Worm (Caenorhabditis elegans) whole organism, midembryonic: ENCODE measurements around the gene srh-45.

Source experiments
- T22C8.4 ChIP-seq: fragments of 200-800 bp; sonication (Bioruptor generic); IDR thresholded peaks from 2 replicates; pipeline ENCODE4 v1.3.6; 2022; ENCODE audit warnings: missing genetic modification characterization, missing compliant biosample characterization
- cog-1 ChIP-seq: sonication (generic microtip); optimal IDR thresholded peaks from 2 replicates; lab custom pipeline; 2016; ENCODE audit warnings: missing genetic modification characterization, missing compliant biosample characterization
- flt-1 ChIP-seq: fragments of 200-800 bp; sonication (Bioruptor generic); IDR thresholded peaks from 2 replicates; pipeline ENCODE4 v1.3.6; 2022; ENCODE audit warnings: missing genetic modification characterization, missing compliant biosample characterization
- klf-2 ChIP-seq: fragments of 200-800 bp; sonication (Bioruptor generic); conservative IDR thresholded peaks from 2 replicates; pipeline ENCODE4 v1.3.6; 2022; ENCODE audit warnings: missing genetic modification reagents, missing genetic modification characterization, missing compliant biosample characterization
- med-1 ChIP-seq: sonication (generic microtip); optimal IDR thresholded peaks from 2 replicates; lab custom pipeline; 2017; ENCODE audit warnings: missing genetic modification characterization, mild to moderate bottlenecking, missing compliant biosample characterization, antibody characterized with exemption, missing genetic modification reagents; ENCODE audit not compliant: insufficient read depth
- ref-1 ChIP-seq: fragments of 200-800 bp; sonication (Bioruptor generic); conservative IDR thresholded peaks from 2 replicates; pipeline ENCODE4 v1.3.6; 2022; ENCODE audit warnings: missing genetic modification reagents, missing genetic modification characterization, missing compliant biosample characterization
- tab-1 ChIP-seq: fragments of 200-800 bp; sonication (Bioruptor generic); IDR thresholded peaks from 2 replicates; pipeline ENCODE4 v1.3.6; 2022; ENCODE audit warnings: missing genetic modification characterization, missing compliant biosample characterization
- ztf-23 ChIP-seq: fragments of 200-800 bp; sonication (Bioruptor generic); IDR thresholded peaks from 2 replicates; pipeline ENCODE4 v1.3.6; 2022; ENCODE audit warnings: missing genetic modification reagents, missing genetic modification characterization, missing compliant biosample characterization
- ztf-29 ChIP-seq: fragments of 200-800 bp; sonication (Bioruptor generic); IDR thresholded peaks from 2 replicates; pipeline ENCODE4 v1.3.6; 2022; ENCODE audit warnings: missing genetic modification reagents, missing genetic modification characterization, missing compliant biosample characterization

The srh-45 gene

ce11 chrV:11279564-11279963, 25.2 kb downstream of the srh-45 start:
- TF ChIP-seq flt-1 (GFP tag; lab: Robert Waterston, UW) (no peak), tab-1 (GFP tag; lab: Robert Waterston, UW) (no peak), ztf-23 (no peak), ztf-29 (GFP tag; lab: Robert Waterston, UW) (no peak), T22C8.4 (GFP tag; lab: Robert Waterston, UW) (peak; percentile 62), cog-1 (tag; lab: Kevin White, UChicago) (no peak)

- TF ChIP-seq ztf-23, result no peak
- TF ChIP-seq T22C8.4 (GFP tag; lab: Robert Waterston, UW), result no peak
- no peak for TF ChIP-seq ztf-29 (GFP tag; lab: Robert Waterston, UW)
- no peak for TF ChIP-seq med-1
- TF ChIP-seq klf-2 (GFP tag; lab: Robert Waterston, UW), result no peak
- TF ChIP-seq ref-1, result no peak
- TF ChIP-seq flt-1 (GFP tag; lab: Robert Waterston, UW), result no peak
Measured at ce11 chrV:11272848-11273247, 31.9 kb downstream of the srh-45 start, which contains the start of gene clec-223. clec-223 (plus strand) TSS chrV:11273148.

DNA sequence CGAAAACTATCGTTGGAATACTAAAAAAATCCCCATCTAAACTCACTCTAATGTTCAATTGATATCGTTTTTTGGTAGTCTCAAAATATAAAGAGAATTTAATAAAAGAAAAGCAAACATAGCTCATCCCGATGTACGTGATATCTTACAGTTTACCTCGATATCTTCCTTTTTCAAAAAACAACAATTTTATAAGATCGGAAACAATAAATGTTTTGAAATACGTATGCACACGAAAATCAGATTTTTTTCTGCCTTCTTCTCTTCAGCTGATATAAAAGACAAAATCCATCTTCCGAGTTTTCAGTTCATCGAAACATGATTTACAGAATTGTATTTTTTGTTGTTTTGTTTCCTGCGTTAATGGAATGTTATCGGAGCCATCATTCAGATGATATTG, 33.7 kb downstream of the srh-45 start, which contains the start of gene clec-222:
Gene clec-222 (plus strand): TSS at position 301 of the 400 bp plus-strand sequence.
- TF ChIP-seq ref-1, result no peak
- no peak for TF ChIP-seq ztf-23
- no peak for TF ChIP-seq T22C8.4 (GFP tag; lab: Robert Waterston, UW)
- no peak for TF ChIP-seq cog-1 (tag; lab: Kevin White, UChicago)
- TF ChIP-seq ztf-29 (GFP tag; lab: Robert Waterston, UW), result no peak
- TF ChIP-seq med-1, result no peak
- TF ChIP-seq tab-1 (GFP tag; lab: Robert Waterston, UW), result no peak
- no peak for TF ChIP-seq flt-1 (GFP tag; lab: Robert Waterston, UW)
- TF ChIP-seq klf-2 (GFP tag; lab: Robert Waterston, UW), result no peak

ce11 chrV:11268791-11269190, 36.0 kb downstream of the srh-45 start, which contains the start of gene str-115:
str-115 (plus strand) TSS chrV:11269091.
- TF ChIP-seq T22C8.4 (GFP tag; lab: Robert Waterston, UW) (no peak), ztf-23 (no peak), cog-1 (tag; lab: Kevin White, UChicago) (no peak), klf-2 (GFP tag; lab: Robert Waterston, UW) (no peak), ztf-29 (GFP tag; lab: Robert Waterston, UW) (no peak), tab-1 (GFP tag; lab: Robert Waterston, UW) (no peak), flt-1 (GFP tag; lab: Robert Waterston, UW) (no peak), ref-1 (no peak), med-1 (no peak)

DNA sequence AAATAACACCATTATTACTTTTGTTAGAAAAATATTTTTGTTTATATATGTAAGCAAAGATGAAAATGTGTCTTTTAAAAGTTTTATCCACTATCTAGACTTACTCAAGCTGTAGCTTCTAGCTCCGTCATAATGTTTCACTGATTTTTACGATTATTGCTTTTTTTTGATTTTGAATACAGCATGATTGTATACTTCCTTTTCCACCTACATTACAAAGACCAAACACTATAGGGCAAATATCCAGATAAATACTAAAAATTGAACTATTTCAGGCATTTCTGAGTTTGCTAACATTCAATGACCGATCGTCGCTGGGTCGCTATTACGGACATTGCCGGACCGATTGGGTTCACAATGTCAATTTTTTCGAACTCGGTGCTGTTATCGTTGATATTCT, 38.1 kb downstream of the srh-45 start, which contains the start of gene str-116:
Gene str-116 (plus strand): TSS at position 301 of the 400 bp plus-strand sequence.
- no peak for TF ChIP-seq cog-1 (tag; lab: Kevin White, UChicago)
- TF ChIP-seq T22C8.4 (GFP tag; lab: Robert Waterston, UW), result no peak
- TF ChIP-seq flt-1 (GFP tag; lab: Robert Waterston, UW), result no peak
- no peak for TF ChIP-seq ztf-29 (GFP tag; lab: Robert Waterston, UW)
- TF ChIP-seq med-1, result no peak
- no peak for TF ChIP-seq ztf-23
- TF ChIP-seq ref-1, result no peak
- no peak for TF ChIP-seq tab-1 (GFP tag; lab: Robert Waterston, UW)
- no peak for TF ChIP-seq klf-2 (GFP tag; lab: Robert Waterston, UW)

ce11 chrV:11265482-11265881, 39.3 kb downstream of the srh-45 start, which contains the start of gene cln-3.1:
cln-3.1 (minus strand) TSS chrV:11265652.
- TF ChIP-seq tab-1 (GFP tag; lab: Robert Waterston, UW), result no peak
- TF ChIP-seq ztf-23, result no peak
- no peak for TF ChIP-seq klf-2 (GFP tag; lab: Robert Waterston, UW)

ce11 chrV:11263025-11263424, 41.8 kb downstream of the srh-45 start, which contains the start of gene F07B10.4:
F07B10.4 (minus strand) TSS chrV:11263125.
- TF ChIP-seq tab-1 (GFP tag; lab: Robert Waterston, UW) (no peak), flt-1 (GFP tag; lab: Robert Waterston, UW) (no peak)

ce11 chrV:11260622-11261021, 44.2 kb downstream of the srh-45 start, which contains the start of gene F07B10.7:
F07B10.7 (minus strand) TSS chrV:11260722.
- no peak for TF ChIP-seq cog-1 (tag; lab: Kevin White, UChicago)
- TF ChIP-seq ztf-29 (GFP tag; lab: Robert Waterston, UW), result no peak
- TF ChIP-seq T22C8.4 (GFP tag; lab: Robert Waterston, UW), result no peak
- no peak for TF ChIP-seq klf-2 (GFP tag; lab: Robert Waterston, UW)
- TF ChIP-seq med-1, result no peak
- TF ChIP-seq ref-1, result no peak
- no peak for TF ChIP-seq ztf-23
- no peak for TF ChIP-seq tab-1 (GFP tag; lab: Robert Waterston, UW)
- TF ChIP-seq flt-1 (GFP tag; lab: Robert Waterston, UW), result no peak

- TF ChIP-seq tab-1 (GFP tag; lab: Robert Waterston, UW) (no peak), cog-1 (tag; lab: Kevin White, UChicago) (no peak), ztf-23 (no peak), T22C8.4 (GFP tag; lab: Robert Waterston, UW) (no peak), med-1 (no peak), ref-1 (no peak), ztf-29 (GFP tag; lab: Robert Waterston, UW) (no peak), klf-2 (GFP tag; lab: Robert Waterston, UW) (no peak), flt-1 (GFP tag; lab: Robert Waterston, UW) (no peak)
Measured at ce11 chrV:11258896-11259295, 45.9 kb downstream of the srh-45 start, which contains the start of gene lgc-36. lgc-36 (minus strand) TSS chrV:11258996.

DNA sequence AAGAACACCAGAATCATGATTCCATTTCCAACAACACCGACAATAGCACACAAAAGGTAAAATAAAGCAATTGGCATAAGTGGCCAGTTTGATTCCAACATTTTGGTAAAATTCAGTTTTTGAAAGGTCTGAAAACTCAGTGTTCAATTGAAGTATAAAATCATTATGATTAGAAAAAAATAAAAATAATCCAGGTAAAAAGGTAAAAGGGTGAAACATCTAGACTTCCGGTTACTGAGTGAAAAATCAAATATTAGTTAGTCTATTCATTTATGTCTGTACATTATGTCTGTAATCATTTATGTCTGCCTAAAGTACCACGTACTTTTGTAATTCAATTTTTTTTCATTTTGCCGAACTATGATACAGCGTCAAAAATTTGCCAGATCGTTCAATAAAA, 49.8 kb downstream of the srh-45 start, which contains the start of gene srsx-31:
Gene srsx-31 (minus strand): TSS at position 101 of the 400 bp plus-strand sequence.
- TF ChIP-seq ztf-29 (GFP tag; lab: Robert Waterston, UW), result no peak
- TF ChIP-seq tab-1 (GFP tag; lab: Robert Waterston, UW), result no peak
- TF ChIP-seq flt-1 (GFP tag; lab: Robert Waterston, UW), result no peak
- no peak for TF ChIP-seq T22C8.4 (GFP tag; lab: Robert Waterston, UW)
- TF ChIP-seq ref-1, result no peak
- no peak for TF ChIP-seq med-1
